Worm (Caenorhabditis elegans): ENCODE data around the gene sgt-1.

The sgt-1 gene

DNA sequence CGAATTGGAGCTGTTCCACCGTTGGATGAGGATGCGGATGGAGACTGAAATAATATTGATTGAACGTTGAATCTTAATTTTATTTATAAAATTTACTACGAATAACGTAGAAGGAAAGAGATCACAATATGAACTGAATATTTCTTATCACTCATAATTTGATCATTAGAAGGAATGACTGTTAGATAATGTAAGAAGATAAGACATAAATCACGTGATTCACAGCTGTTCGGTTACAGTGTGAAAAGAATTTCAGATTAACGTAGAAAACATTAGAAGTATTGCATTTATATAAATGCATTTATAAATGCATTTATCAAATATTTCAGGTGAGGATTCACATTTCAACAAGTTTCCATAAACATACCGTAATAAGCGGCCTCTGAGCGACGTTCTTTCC is 39.2 kb upstream of the sgt-1 start:
- TF ChIP-seq nhr-80 (tag; optimal IDR thresholded peaks at IDR 0.05) (peak; percentile 21), attf-5 (GFP tag; optimal IDR thresholded peaks at IDR 0.05) (no peak), dox-1 (GFP tag; IDR thresholded peaks at IDR 0.05) (no peak), unc-62 (GFP tag; optimal IDR thresholded peaks at IDR 0.05) (no peak)

DNA sequence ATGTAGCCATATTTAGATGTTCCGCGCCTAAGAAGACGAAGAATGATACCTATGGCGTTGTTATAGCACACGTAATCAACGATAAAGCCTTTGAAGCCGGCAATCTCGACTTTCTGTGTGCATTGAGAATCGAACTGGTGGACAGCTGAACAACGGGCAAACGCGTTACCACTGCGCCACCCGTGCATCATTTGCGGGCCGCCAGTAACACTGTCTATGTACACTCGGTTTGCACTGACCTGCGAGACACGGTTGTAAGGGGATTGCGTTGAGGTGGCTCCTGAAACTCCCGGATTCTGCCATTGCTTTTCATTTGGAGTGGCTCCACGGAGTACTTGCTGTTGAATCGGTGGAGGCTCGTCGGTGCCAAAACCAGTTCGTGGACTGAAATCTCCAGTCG is 38.8 kb upstream of the sgt-1 start:
- TF ChIP-seq Y95B8A.8 (GFP tag; IDR thresholded peaks at IDR 0.05) = peak; percentile 67
- peak; percentile 7 for TF ChIP-seq somi-1 (GFP tag; optimal IDR thresholded peaks at IDR 0.05)
- no peak for TF ChIP-seq unc-62 (GFP tag; optimal IDR thresholded peaks at IDR 0.05)
- TF ChIP-seq xnd-1 (tag; optimal IDR thresholded peaks at IDR 0.05) = no peak
- no peak for TF ChIP-seq nhr-179 (tag; optimal IDR thresholded peaks at IDR 0.05)
- TF ChIP-seq mel-28 (tag; optimal IDR thresholded peaks at IDR 0.05; ENCODE audit: borderline replicate concordance) = no peak
- TF ChIP-seq ZK185.1 (tag; optimal IDR thresholded peaks at IDR 0.05; ENCODE audit: poor library complexity, severe bottlenecking) = peak; percentile 82
- TF ChIP-seq ets-4 (GFP tag; optimal IDR thresholded peaks at IDR 0.05) = no peak
- TF ChIP-seq ztf-22 (GFP tag; optimal IDR thresholded peaks at IDR 0.05) = no peak
- TF ChIP-seq F23B12.7 (tag; optimal IDR thresholded peaks at IDR 0.05; ENCODE audit: insufficient read depth) = peak; percentile 38
- TF ChIP-seq lin-35 (GFP tag; optimal IDR thresholded peaks at IDR 0.05) = peak in 1 of 3 experiments; percentile 30
- 0 out of 2 replicates have a peak, but pooled peaks have one; percentile 56 for TF ChIP-seq ceh-58 (GFP tag; IDR thresholded peaks at IDR 0.05)
- no peak for TF ChIP-seq ceh-40 (GFP tag; IDR thresholded peaks at IDR 0.05)
- TF ChIP-seq F57A8.1 (GFP tag; optimal IDR thresholded peaks at IDR 0.05) = no peak
- TF ChIP-seq F57C9.4 (tag; optimal IDR thresholded peaks at IDR 0.05) = no peak
- no peak for TF ChIP-seq Y67H2A.10 (GFP tag; conservative IDR thresholded peaks at IDR 0.05)
- no peak for TF ChIP-seq nhr-80 (tag; optimal IDR thresholded peaks at IDR 0.05)
- TF ChIP-seq rec-8 (tag; optimal IDR thresholded peaks at IDR 0.05) = peak; percentile 53 to 78
- no peak for TF ChIP-seq madf-10 (tag; optimal IDR thresholded peaks at IDR 0.05)
- 0 out of 2 replicates have a peak, but pooled peaks have one; percentile 43 for TF ChIP-seq ceh-91 (GFP tag; IDR thresholded peaks at IDR 0.05)
- TF ChIP-seq madf-6 (GFP tag; IDR thresholded peaks at IDR 0.05) = peak; percentile 64
- TF ChIP-seq zfh-2 (GFP tag; conservative IDR thresholded peaks at IDR 0.05) = peak; percentile 83
- peak; percentile 89 for TF ChIP-seq repo-1 (tag; optimal IDR thresholded peaks at IDR 0.05)
- no peak for TF ChIP-seq hlh-26 (GFP tag; conservative IDR thresholded peaks at IDR 0.05)
- TF ChIP-seq cebp-1 (GFP tag; IDR thresholded peaks at IDR 0.05) = no peak
- TF ChIP-seq cebp-1 (tag; optimal IDR thresholded peaks at IDR 0.05) = peak; percentile 60
- no peak for TF ChIP-seq atf-7 (tag; optimal IDR thresholded peaks at IDR 0.05)
- TF ChIP-seq Y56A3A.18 (GFP tag; IDR thresholded peaks at IDR 0.05) = peak; percentile 66; the same call in 1 of the 2 replicates
- TF ChIP-seq lsy-27 (tag; optimal IDR thresholded peaks at IDR 0.05; ENCODE audit: borderline replicate concordance, insufficient read depth) = no peak
- TF ChIP-seq nfya-1 (tag; optimal IDR thresholded peaks at IDR 0.05; ENCODE audit: borderline replicate concordance, insufficient read depth) = no peak
- TF ChIP-seq F33H1.4 (GFP tag; IDR thresholded peaks at IDR 0.05) = 0 out of 2 replicates have a peak, but pooled peaks have one; percentile 19
- TF ChIP-seq dox-1 (GFP tag; IDR thresholded peaks at IDR 0.05) = peak; percentile 64
- peak; percentile 60 for TF ChIP-seq B0336.3 (GFP tag; IDR thresholded peaks at IDR 0.05)
- TF ChIP-seq lag-1 (GFP tag; IDR thresholded peaks at IDR 0.05) = no peak
- TF ChIP-seq attf-6 (GFP tag; IDR thresholded peaks at IDR 0.05) = no peak
- TF ChIP-seq hlh-12 (tag; optimal IDR thresholded peaks at IDR 0.05) = no peak
- no peak for TF ChIP-seq ztf-3 (GFP tag; optimal IDR thresholded peaks at IDR 0.05)
- peak; percentile 87 for TF ChIP-seq cebp-2 (GFP tag; IDR thresholded peaks at IDR 0.05)
- TF ChIP-seq K12H6.12 (tag; optimal IDR thresholded peaks at IDR 0.05) = peak; percentile 18
- TF ChIP-seq hrde-1 (tag; optimal IDR thresholded peaks at IDR 0.05; ENCODE audit: borderline replicate concordance) = peak; percentile 84
- no peak for TF ChIP-seq sdz-38 (tag; optimal IDR thresholded peaks at IDR 0.05)
- peak; percentile 65 for TF ChIP-seq mcd-1 (GFP tag; IDR thresholded peaks at IDR 0.05)
- peak; percentile 59; the same call in 1 of the 2 replicates for TF ChIP-seq ekl-4 (GFP tag; IDR thresholded peaks at IDR 0.05)
- peak; percentile 32; the same call in 1 of the 2 replicates for TF ChIP-seq hsf-1 (GFP tag; IDR thresholded peaks at IDR 0.05)
- 0 out of 2 replicates have a peak, but pooled peaks have one; percentile 52 for TF ChIP-seq egl-44 (GFP tag; IDR thresholded peaks at IDR 0.05)
